Fruit fly (Drosophila melanogaster) whole organism, embryonic: ENCODE data around the gene CG31064.

Source experiments
- CG1024 ChIP-seq: fragments of 200-800 bp; sonication (Bioruptor generic); IDR thresholded peaks from 2 replicates; pipeline ENCODE4 v1.3.6; 2022; ENCODE audit warnings: missing biosample characterization, missing genetic modification characterization
- CG10431 ChIP-seq: fragments of 200-800 bp; sonication (Bioruptor generic); optimal IDR thresholded peaks from 3 replicates; lab custom pipeline; 2018; ENCODE audit warnings: missing biosample characterization, mild to moderate bottlenecking, missing genetic modification characterization
- CG11085 ChIP-seq: fragments of 200-800 bp; sonication (Bioruptor generic); IDR thresholded peaks from 2 replicates; pipeline ENCODE4 v1.3.6; 2022; ENCODE audit warnings: missing biosample characterization, missing genetic modification characterization
- CG11247 ChIP-seq: fragments of 200-800 bp; sonication (Bioruptor generic); IDR thresholded peaks from 2 replicates; pipeline ENCODE4 v1.3.6; 2022; ENCODE audit warnings: missing biosample characterization, missing genetic modification characterization
- CG11398 ChIP-seq: fragments of 200-800 bp; sonication (Bioruptor generic); optimal IDR thresholded peaks from 2 replicates; lab custom pipeline; 2016; ENCODE audit warnings: missing biosample characterization, missing genetic modification characterization
- CG12071 ChIP-seq: fragments of 200-800 bp; sonication (Bioruptor generic); optimal IDR thresholded peaks from 3 replicates; lab custom pipeline; 2018; ENCODE audit warnings: missing biosample characterization, mild to moderate bottlenecking, missing genetic modification characterization
- CG12236 ChIP-seq: fragments of 200-800 bp; sonication (Bioruptor generic); optimal IDR thresholded peaks from 2 replicates; lab custom pipeline; 2016; ENCODE audit warnings: missing biosample characterization, missing genetic modification characterization
- CG12744 ChIP-seq: fragments of 200-800 bp; sonication (Bioruptor generic); optimal IDR thresholded peaks from 2 replicates; lab custom pipeline; 2016; ENCODE audit warnings: missing biosample characterization, missing genetic modification characterization
- CG14860 ChIP-seq: fragments of 200-800 bp; sonication (Bioruptor generic); IDR thresholded peaks from 3 replicates; pipeline ENCODE4 v1.3.6; 2022; ENCODE audit warnings: missing biosample characterization, missing genetic modification characterization; ENCODE audit not compliant: partially characterized antibody
- CG15073 ChIP-seq: fragments of 200-800 bp; sonication (Bioruptor generic); optimal IDR thresholded peaks from 2 replicates; lab custom pipeline; 2016; ENCODE audit warnings: missing biosample characterization, missing genetic modification characterization
- CG17328 ChIP-seq: fragments of 200-800 bp; sonication (Bioruptor generic); IDR thresholded peaks from 2 replicates; pipeline ENCODE4 v1.3.6; 2022; ENCODE audit warnings: missing biosample characterization, missing genetic modification characterization
- CG18262 ChIP-seq: fragments of 200-800 bp; optimal IDR thresholded peaks from 3 replicates; lab custom pipeline; 2019; ENCODE audit warnings: missing biosample characterization, mild to moderate bottlenecking, missing genetic modification characterization, moderate library complexity
- CG18619 ChIP-seq: fragments of 200-800 bp; sonication (Bioruptor generic); optimal IDR thresholded peaks from 3 replicates; lab custom pipeline; 2017; ENCODE audit warnings: missing biosample characterization, mild to moderate bottlenecking, missing genetic modification characterization
- CG33213 ChIP-seq: fragments of 200-800 bp; sonication (Bioruptor generic); optimal IDR thresholded peaks from 3 replicates; lab custom pipeline; 2016; ENCODE audit warnings: missing biosample characterization, missing genetic modification characterization
- CG33557 ChIP-seq: fragments of 200-800 bp; sonication (Bioruptor generic); optimal IDR thresholded peaks from 2 replicates; lab custom pipeline; 2019; ENCODE audit warnings: missing biosample characterization, mild to moderate bottlenecking, missing genetic modification characterization, moderate library complexity
- CG3847 ChIP-seq: fragments of 200-800 bp; sonication (Bioruptor generic); IDR thresholded peaks from 2 replicates; pipeline ENCODE4 v1.3.6; 2022; ENCODE audit warnings: missing biosample characterization, missing genetic modification characterization
- CG4854 ChIP-seq: fragments of 200-800 bp; sonication (Bioruptor generic); optimal IDR thresholded peaks from 2 replicates; lab custom pipeline; 2016; ENCODE audit warnings: missing biosample characterization, missing genetic modification characterization, inconsistent platforms
- CG6689 ChIP-seq: fragments of 200-800 bp; sonication (Bioruptor generic); IDR thresholded peaks from 2 replicates; pipeline ENCODE4 v1.3.6; 2022; ENCODE audit warnings: missing biosample characterization, missing genetic modification characterization
- CG8388 ChIP-seq: fragments of 200-800 bp; sonication (Bioruptor generic); optimal IDR thresholded peaks from 2 replicates; lab custom pipeline; 2019; ENCODE audit warnings: missing biosample characterization, mild to moderate bottlenecking, missing genetic modification characterization, moderate library complexity
- CG8944 ChIP-seq: fragments of 200-800 bp; sonication (Bioruptor generic); optimal IDR thresholded peaks from 3 replicates; lab custom pipeline; 2016; ENCODE audit warnings: missing biosample characterization, missing genetic modification characterization
- CTCF ChIP-seq: fragments of 200-800 bp; sonication (Bioruptor generic); optimal IDR thresholded peaks from 2 replicates; lab custom pipeline; 2017; ENCODE audit warnings: missing biosample characterization, mild to moderate bottlenecking, missing genetic modification characterization, moderate library complexity
- Ets97D ChIP-seq: fragments of 200-800 bp; sonication (Bioruptor generic); optimal IDR thresholded peaks from 3 replicates; lab custom pipeline; 2016; ENCODE audit warnings: missing biosample characterization, missing genetic modification characterization
- HLH54F ChIP-seq: fragments of 200-800 bp; sonication (Bioruptor generic); optimal IDR thresholded peaks from 3 replicates; lab custom pipeline; 2016; ENCODE audit warnings: missing biosample characterization, missing genetic modification characterization
- Hmr ChIP-seq: fragments of 200-800 bp; sonication (Bioruptor generic); optimal IDR thresholded peaks from 3 replicates; lab custom pipeline; 2017; ENCODE audit warnings: mild to moderate bottlenecking, missing biosample characterization, missing genetic modification reagents, missing genetic modification characterization
- Hr3 ChIP-seq: fragments of 200-800 bp; sonication (Bioruptor generic); optimal IDR thresholded peaks from 3 replicates; lab custom pipeline; 2016; ENCODE audit warnings: missing biosample characterization, missing genetic modification characterization
- MESR4 ChIP-seq: fragments of 200-800 bp; sonication (Bioruptor generic); optimal IDR thresholded peaks from 2 replicates; lab custom pipeline; 2018; ENCODE audit warnings: missing biosample characterization, mild to moderate bottlenecking, missing genetic modification characterization, moderate library complexity
- Nf-YC ChIP-seq: fragments of 200-800 bp; optimal IDR thresholded peaks from 3 replicates; lab custom pipeline; 2019; ENCODE audit warnings: missing biosample characterization, mild to moderate bottlenecking, missing genetic modification characterization, moderate library complexity
- PHDP ChIP-seq: fragments of 200-800 bp; sonication (Bioruptor generic); optimal IDR thresholded peaks from 3 replicates; lab custom pipeline; 2018; ENCODE audit warnings: missing biosample characterization, mild to moderate bottlenecking, missing genetic modification characterization, moderate library complexity
- Ptx1 ChIP-seq: fragments of 200-800 bp; sonication (Bioruptor generic); IDR thresholded peaks from 2 replicates; pipeline ENCODE4 v1.3.6; 2022; ENCODE audit warnings: missing biosample characterization, missing genetic modification characterization
- Scr ChIP-seq: fragments of 200-800 bp; sonication (Bioruptor generic); IDR thresholded peaks from 2 replicates; pipeline ENCODE4 v1.3.6; 2022; ENCODE audit warnings: missing biosample characterization, missing genetic modification characterization; ENCODE audit not compliant: partially characterized antibody
- Usf ChIP-seq: fragments of 200-800 bp; sonication (Bioruptor generic); optimal IDR thresholded peaks from 2 replicates; lab custom pipeline; 2017; ENCODE audit warnings: missing genotype, missing biosample characterization, missing genetic modification characterization
- ase ChIP-seq: fragments of 200-800 bp; sonication (Bioruptor generic); IDR thresholded peaks from 3 replicates; pipeline ENCODE4 v1.3.6; 2022; ENCODE audit warnings: missing biosample characterization, missing genetic modification characterization
- cas ChIP-seq: fragments of 200-800 bp; sonication (Bioruptor generic); IDR thresholded peaks from 2 replicates; pipeline ENCODE4 v1.3.6; 2022; ENCODE audit warnings: missing biosample characterization, missing genetic modification characterization
- cwo ChIP-seq: fragments of 200-800 bp; sonication (Bioruptor generic); optimal IDR thresholded peaks from 3 replicates; lab custom pipeline; 2017; ENCODE audit warnings: missing biosample characterization, missing genetic modification characterization, mild to moderate bottlenecking, moderate library complexity, missing genetic modification reagents
- fd102C ChIP-seq: fragments of 200-800 bp; sonication (Bioruptor generic); optimal IDR thresholded peaks from 2 replicates; lab custom pipeline; 2018; ENCODE audit warnings: missing biosample characterization, mild to moderate bottlenecking, missing genetic modification characterization, moderate library complexity
- gro ChIP-seq: fragments of 200-800 bp; sonication (Bioruptor generic); optimal IDR thresholded peaks from 2 replicates; lab custom pipeline; 2016; ENCODE audit warnings: missing biosample characterization, missing genetic modification characterization
- gsb ChIP-seq: fragments of 200-800 bp; sonication (Bioruptor generic); IDR thresholded peaks from 2 replicates; pipeline ENCODE4 v1.3.6; 2022; ENCODE audit warnings: missing biosample characterization, missing genetic modification characterization
- kah ChIP-seq: fragments of 200-800 bp; sonication (Bioruptor generic); optimal IDR thresholded peaks from 2 replicates; lab custom pipeline; 2018; ENCODE audit warnings: missing biosample characterization, mild to moderate bottlenecking, missing genetic modification characterization
- lilli ChIP-seq: fragments of 200-800 bp; sonication (Bioruptor generic); optimal IDR thresholded peaks from 3 replicates; lab custom pipeline; 2016; ENCODE audit warnings: missing biosample characterization, missing genetic modification characterization
- lov ChIP-seq, 2 experiments: fragments of 200-800 bp in 1 of 2; fragments of >200 bp in 1 of 2; sonication (Bioruptor generic) in 1 of 2; IDR thresholded peaks in 1 of 2; optimal IDR thresholded peaks in 1 of 2; 2 replicates in 1 of 2; 3 replicates in 1 of 2; pipeline versions ENCODE4 v1.3.6 to Lab custom; 2017 to 2022; ENCODE audit warnings: missing biosample characterization in 1 of 2, missing genetic modification characterization in 1 of 2
- nmo ChIP-seq: fragments of 200-800 bp; sonication (Bioruptor generic); optimal IDR thresholded peaks from 2 replicates; lab custom pipeline; 2018; ENCODE audit warnings: missing biosample characterization, mild to moderate bottlenecking, missing genetic modification characterization, moderate library complexity
- oc ChIP-seq: fragments of 200-800 bp; sonication (Bioruptor generic); optimal IDR thresholded peaks from 2 replicates; lab custom pipeline; 2018; ENCODE audit warnings: missing biosample characterization, mild to moderate bottlenecking, missing genetic modification characterization, moderate library complexity
- pros ChIP-seq: fragments of 200-800 bp; sonication (Bioruptor generic); optimal IDR thresholded peaks from 3 replicates; lab custom pipeline; 2019; ENCODE audit warnings: missing biosample characterization, mild to moderate bottlenecking, missing genetic modification characterization, moderate library complexity
- repo ChIP-seq: fragments of 200-800 bp; sonication (Bioruptor generic); optimal IDR thresholded peaks from 2 replicates; lab custom pipeline; 2016; ENCODE audit warnings: missing biosample characterization, missing genetic modification characterization
- shn ChIP-seq: fragments of 200-800 bp; sonication (Bioruptor generic); optimal IDR thresholded peaks from 3 replicates; lab custom pipeline; 2016; ENCODE audit warnings: missing biosample characterization, missing genetic modification characterization
- slp2 ChIP-seq: fragments of 200-800 bp; sonication (Bioruptor generic); optimal IDR thresholded peaks from 2 replicates; lab custom pipeline; 2016; ENCODE audit warnings: missing biosample characterization, missing genetic modification characterization
- sna ChIP-seq: fragments of 200-800 bp; sonication (Bioruptor generic); IDR thresholded peaks from 2 replicates; pipeline ENCODE4 v1.3.6; 2022; ENCODE audit warnings: missing biosample characterization, missing genetic modification characterization; ENCODE audit not compliant: partially characterized antibody
- wek ChIP-seq: fragments of 200-800 bp; sonication (Bioruptor generic); optimal IDR thresholded peaks from 3 replicates; lab custom pipeline; 2018; ENCODE audit warnings: missing biosample characterization, mild to moderate bottlenecking, missing genetic modification characterization, moderate library complexity
- zen2 ChIP-seq: fragments of 200-800 bp; sonication (Bioruptor generic); IDR thresholded peaks from 3 replicates; pipeline ENCODE4 v1.3.6; 2022; ENCODE audit warnings: missing biosample characterization, missing genetic modification characterization; ENCODE audit not compliant: partially characterized antibody

CG31064 gene

dm6 chr3R:27238438-27239301, at the start of gene CG31064, which contains the start of gene PolA2 (continued):
- TF ChIP-seq CG14860 (GFP tag; lab: Robert Waterston, UW) = peak; percentile 79; the same call in 2 of the 3 replicates
- TF ChIP-seq cas (GFP tag; lab: Robert Waterston, UW) = no peak
- no peak for TF ChIP-seq oc (tag; lab: Kevin White, UChicago)
- no peak for TF ChIP-seq CG15073
- TF ChIP-seq wek (GFP tag; lab: Kevin White, UChicago) = no peak
- TF ChIP-seq zen2 = peak; percentile 90
- no peak for TF ChIP-seq CG33213 (GFP tag; lab: Kevin White, UChicago)
- TF ChIP-seq CG8944 (GFP tag; lab: Kevin White, UChicago) = no peak
- TF ChIP-seq CG12236 (GFP tag; lab: Kevin White, UChicago) = no peak
- no peak for TF ChIP-seq Ptx1 (GFP tag; lab: Robert Waterston, UW)
- TF ChIP-seq shn (GFP tag; lab: Kevin White, UChicago) = no peak
- no peak for TF ChIP-seq CG11398 (GFP tag; lab: Kevin White, UChicago)
- no peak for TF ChIP-seq repo (GFP tag; lab: Kevin White, UChicago)
- peak; percentile 25 for TF ChIP-seq nmo (GFP tag; lab: Kevin White, UChicago)
- TF ChIP-seq CG3847 (GFP tag; lab: Robert Waterston, UW) = peak; percentile 51; the same call in 1 of the 2 replicates
- no peak for TF ChIP-seq CG33557 (GFP tag; lab: Kevin White, UChicago)
- TF ChIP-seq HLH54F (GFP tag; lab: Kevin White, UChicago) = no peak
- no peak for TF ChIP-seq CG12071 (GFP tag; lab: Kevin White, UChicago)
- no peak for TF ChIP-seq gsb (GFP tag; lab: Robert Waterston, UW)
- TF ChIP-seq CG11247 = no peak
- TF ChIP-seq slp2 (GFP tag; lab: Kevin White, UChicago) = no peak
- TF ChIP-seq gro (GFP tag; lab: Kevin White, UChicago) = no peak
- no peak for TF ChIP-seq lilli
- no peak for TF ChIP-seq CG18262
- peak; percentile 10 for TF ChIP-seq Hmr
- TF ChIP-seq Ets97D = peak; percentile 50
- no peak for TF ChIP-seq CG18619
- peak; percentile 51 for TF ChIP-seq MESR4 (GFP tag; lab: Kevin White, UChicago)
- no peak for TF ChIP-seq pros
- TF ChIP-seq CG10431 (GFP tag; lab: Kevin White, UChicago) = no peak
- no peak for TF ChIP-seq CG1024 (GFP tag; lab: Robert Waterston, UW)
- peak; percentile 74 for TF ChIP-seq Scr (GFP tag; lab: Robert Waterston, UW)
- no peak for TF ChIP-seq lov (optimal IDR thresholded peaks at IDR 0.05; lab: Kevin White, UChicago)
- TF ChIP-seq lov (GFP tag; IDR thresholded peaks at IDR 0.05; lab: Robert Waterston, UW) = no peak
- TF ChIP-seq sna (GFP tag; lab: Robert Waterston, UW) = peak; percentile 73; the same call in 1 of the 2 replicates
- no peak for TF ChIP-seq CG12744
- TF ChIP-seq CG11085 (GFP tag; lab: Robert Waterston, UW) = no peak
- TF ChIP-seq kah = peak; percentile 59
- TF ChIP-seq PHDP (tag; lab: Kevin White, UChicago) = no peak
- TF ChIP-seq Usf = no peak
- TF ChIP-seq CTCF (GFP tag; lab: Kevin White, UChicago) = peak; percentile 14
- no peak for TF ChIP-seq CG4854 (GFP tag; lab: Kevin White, UChicago)
- no peak for TF ChIP-seq CG8388
- TF ChIP-seq CG17328 (GFP tag; lab: Robert Waterston, UW) = no peak
- no peak for TF ChIP-seq Hr3 (GFP tag; lab: Kevin White, UChicago)
- TF ChIP-seq CG6689 (GFP tag; lab: Robert Waterston, UW) = no peak
- TF ChIP-seq Nf-YC (tag; lab: Kevin White, UChicago) = no peak
- no peak for TF ChIP-seq ase (GFP tag; lab: Robert Waterston, UW)
- no peak for TF ChIP-seq fd102C
- TF ChIP-seq cwo (GFP tag; lab: Kevin White, UChicago) = no peak
